Fruit fly (Drosophila melanogaster) whole organism, larva: ENCODE measurements around the gene CG8159.

Experiments used
- noc ChIP-seq: fragments of 200-800 bp; sonication (Bioruptor generic); optimal IDR thresholded peaks from 3 replicates; lab custom pipeline; 2019; ENCODE audit warnings: missing biosample characterization, mild to moderate bottlenecking, missing genetic modification characterization, moderate library complexity

Gene CG8159

DNA sequence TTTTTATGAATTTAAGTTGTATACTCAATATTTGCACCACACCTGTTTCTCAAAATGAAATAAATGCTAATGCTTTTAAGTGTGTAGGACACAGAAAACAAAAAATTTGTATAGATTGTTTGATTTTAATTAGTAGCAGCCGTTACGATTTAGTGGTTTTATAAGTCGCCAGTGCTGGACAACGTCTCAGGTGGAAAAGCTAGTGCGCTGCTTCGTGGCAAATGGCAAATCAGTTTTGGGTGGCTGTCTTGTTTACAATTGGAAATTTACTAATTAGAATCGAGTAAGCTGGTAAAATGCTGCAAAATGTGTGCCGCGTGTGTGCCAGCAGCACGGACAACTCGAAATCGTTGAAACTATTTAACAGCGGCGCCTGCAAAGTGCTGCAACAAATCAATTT, at the start of gene CG8159:
Gene CG8159, plus strand, starts transcription at position 223 of the 400 bp plus-strand sequence.
- TF ChIP-seq noc (tag; lab: Kevin White, UChicago) = no peak

DNA sequence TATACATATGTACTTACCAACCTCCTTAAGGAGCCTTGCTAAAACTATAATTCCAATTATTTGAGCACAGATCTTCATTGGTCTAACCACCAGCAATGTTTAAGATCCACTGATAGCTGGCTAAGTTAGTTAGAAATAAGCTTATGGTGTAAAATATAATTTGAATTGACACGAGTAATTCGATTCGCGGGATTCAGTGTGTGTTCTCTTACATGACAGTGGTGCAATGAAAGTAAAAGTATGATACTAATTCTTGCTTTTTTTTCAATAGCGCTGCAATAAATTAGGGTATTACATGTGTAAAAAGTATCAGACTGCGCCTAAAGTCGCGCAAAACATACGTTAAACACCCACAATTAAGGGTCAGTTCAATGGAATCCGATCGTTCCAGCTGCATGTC, 46.7 kb upstream of the CG8159 start, which contains the start of gene CG33325:
Gene CG33325, minus strand, starts transcription at position 101 of the 400 bp plus-strand sequence.
- TF ChIP-seq noc (tag; lab: Kevin White, UChicago) = no peak

DNA sequence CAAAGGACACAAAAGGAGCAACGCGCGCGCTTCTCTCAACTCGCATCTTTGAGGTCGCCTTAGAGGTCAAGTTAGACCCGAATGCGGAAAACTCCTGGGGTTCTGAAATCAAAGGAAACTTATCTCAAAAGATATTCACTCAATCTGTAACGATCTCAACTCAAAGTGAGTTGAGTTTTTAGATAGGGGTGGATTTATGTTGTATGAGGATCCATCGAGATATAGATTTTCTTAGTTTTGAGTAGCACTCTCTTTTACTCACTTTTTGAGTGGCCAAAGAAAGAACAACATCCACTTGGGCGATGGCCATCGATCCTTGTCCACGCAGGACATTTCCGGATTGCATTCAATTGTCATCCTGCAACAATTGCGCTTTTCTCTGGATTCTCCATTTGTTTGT, 46.0 kb upstream of the CG8159 start:
- TF ChIP-seq noc (tag; lab: Kevin White, UChicago) = no peak

DNA sequence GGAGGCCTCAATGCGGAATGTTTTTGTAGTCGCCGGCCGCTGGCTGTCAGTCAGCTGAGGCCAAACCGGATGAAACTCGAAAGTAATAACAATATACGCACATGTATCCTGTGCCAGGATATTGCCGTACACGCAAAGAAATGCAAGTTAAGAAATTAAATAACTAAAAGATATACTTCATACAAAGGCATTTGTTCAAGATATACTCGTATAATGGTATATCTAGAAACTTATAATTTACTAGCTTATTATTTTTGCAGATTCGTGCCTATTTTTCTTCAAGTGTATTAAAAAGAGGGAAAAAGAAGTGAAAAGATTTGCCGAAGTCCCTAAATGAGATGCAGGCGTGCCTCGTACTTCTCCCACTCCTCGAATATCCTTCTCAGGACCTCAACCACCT, 43.4 kb upstream of the CG8159 start:
- no peak for TF ChIP-seq noc (tag; lab: Kevin White, UChicago)

DNA sequence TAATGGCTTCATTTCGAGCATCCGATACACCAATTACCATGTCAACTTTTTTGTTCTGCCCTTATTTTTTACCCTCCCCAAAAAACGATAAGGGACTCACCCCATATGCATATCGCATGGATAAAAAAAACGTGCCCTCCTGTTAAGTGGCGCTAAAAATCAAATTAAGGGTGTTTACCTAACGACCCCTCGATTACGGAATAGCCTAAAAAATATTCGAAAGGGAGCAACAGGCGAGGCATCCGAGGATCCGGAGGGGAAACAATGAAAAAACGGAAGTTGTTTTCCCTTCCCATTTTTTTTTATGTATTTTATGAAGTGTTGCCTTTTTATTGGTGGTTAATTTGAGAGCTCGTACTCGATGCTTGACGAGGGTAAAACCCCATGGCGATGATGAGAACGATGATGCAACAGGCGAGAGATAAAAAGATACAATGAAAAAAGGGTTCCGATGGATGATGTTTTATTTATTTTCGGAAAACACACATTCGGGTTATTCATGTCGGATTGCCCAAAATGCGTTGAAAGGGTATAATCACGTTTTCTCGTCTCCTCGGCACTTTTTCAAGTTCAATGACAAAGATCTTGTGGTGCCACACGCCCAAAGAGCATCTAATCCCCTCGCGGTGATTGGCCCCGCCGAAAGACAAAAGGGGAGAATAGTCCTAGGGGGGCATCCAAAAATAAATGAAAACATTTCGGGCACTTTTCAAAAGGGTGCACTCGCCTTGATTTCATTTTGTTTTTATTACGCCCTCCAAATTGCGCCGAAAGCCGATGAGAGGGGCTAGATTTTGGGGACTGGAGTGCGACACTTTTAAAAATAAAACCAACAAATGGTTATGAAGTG, 42.1 kb upstream of the CG8159 start, which contains the start of gene CG44227:
Gene CG44227, minus strand, starts transcription at position 849 of the 850 bp plus-strand sequence.
- TF ChIP-seq noc (tag; lab: Kevin White, UChicago) = no peak

DNA sequence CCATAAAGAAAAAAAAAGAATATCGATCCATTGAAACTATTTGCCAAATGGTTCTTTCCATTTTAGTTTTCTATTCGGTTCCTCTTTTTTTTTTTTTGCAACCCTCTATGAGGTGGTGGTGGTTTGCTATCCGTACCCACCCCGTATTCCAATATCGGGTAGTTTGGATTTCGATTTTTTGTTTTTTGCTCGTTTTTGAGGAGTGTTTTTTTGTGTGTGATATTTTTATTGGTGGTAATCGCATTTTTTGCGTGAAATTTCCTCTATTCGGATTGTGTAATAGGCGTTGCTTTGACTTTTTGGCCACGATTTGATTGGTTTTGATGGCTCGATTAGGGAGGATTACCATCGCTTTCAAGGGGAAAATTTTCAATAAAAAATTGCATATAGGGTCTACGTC, 40.2 kb upstream of the CG8159 start:
- no peak for TF ChIP-seq noc (tag; lab: Kevin White, UChicago)

DNA sequence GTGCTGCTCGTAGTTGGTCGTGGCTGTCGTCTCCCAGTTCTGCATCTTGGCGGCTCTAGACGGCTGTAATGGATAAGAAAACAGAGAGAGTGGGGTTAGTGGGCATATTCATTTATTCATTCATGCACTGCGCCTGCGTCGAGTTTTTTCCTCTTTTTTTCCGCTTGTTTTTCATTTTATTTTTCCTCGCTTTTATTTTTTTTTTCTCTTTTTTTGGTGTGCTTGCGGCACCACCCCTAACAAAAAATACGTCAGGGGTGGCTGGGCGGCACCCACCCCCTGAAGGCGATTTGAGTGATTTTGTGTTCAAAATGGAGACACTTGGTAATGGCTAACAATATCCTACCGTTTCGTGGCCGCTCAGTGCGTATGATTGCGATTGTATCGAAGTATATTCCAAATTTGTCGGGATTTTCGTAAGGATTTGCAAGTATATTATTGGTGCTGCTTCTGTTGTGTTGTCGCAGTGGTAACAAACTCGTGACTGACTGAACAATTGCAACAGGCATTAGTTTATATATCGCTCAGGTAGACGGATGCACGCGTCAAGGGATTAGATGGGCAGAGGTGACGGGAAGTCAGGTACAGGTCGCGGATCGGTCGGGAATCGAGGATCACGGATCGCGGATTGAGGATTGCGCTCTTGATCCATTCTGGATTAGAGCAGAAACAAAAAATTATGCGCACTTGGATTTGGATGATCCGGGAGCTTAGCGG, 32.4 kb upstream of the CG8159 start:
- no peak for TF ChIP-seq noc (tag; lab: Kevin White, UChicago)

DNA sequence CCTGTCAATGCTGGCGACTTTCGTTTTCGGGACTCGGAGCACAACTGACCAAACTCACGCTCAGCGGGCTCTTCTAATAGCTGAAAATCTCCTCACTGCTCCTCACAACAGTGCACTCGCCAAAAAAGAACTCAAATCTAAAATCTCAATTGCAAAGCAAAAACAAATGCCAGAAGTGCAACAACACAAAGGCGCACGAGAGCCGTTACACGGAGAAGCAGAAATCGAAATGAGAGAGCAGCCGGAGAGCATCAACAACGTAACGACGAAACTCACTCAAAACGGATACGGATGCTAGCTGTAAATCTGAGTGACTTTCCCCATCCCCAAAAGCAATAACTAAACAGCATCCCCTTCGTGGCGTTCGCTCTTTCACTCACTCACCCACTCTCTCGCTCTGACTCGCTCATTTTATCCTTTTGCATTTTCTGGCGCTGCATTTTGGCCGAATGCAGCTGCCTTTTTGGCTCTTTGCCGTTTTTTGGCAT, 28.8 kb upstream of the CG8159 start, which contains the start of gene hb:
Gene hb, minus strand, starts transcription at position 51 of the 488 bp plus-strand sequence.
- no peak for TF ChIP-seq noc (tag; lab: Kevin White, UChicago)

DNA sequence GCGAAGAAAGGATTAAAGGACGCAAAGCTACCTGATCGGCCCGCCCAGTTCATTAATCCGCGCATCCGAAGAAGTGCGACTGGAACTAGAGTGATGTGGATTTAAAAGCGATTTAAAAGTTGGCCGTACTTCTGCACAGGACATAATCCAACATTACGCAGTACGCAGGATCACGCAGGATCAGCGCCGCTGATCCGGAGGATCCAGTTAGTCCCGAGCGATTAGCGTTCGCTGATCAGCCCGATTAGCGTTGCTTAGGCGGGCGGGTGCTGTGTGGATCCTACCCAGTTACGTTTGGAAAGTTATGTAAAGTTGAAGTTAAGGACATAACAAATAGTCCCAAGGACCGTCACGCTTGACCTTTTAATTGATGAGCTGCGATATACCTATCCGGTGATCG, 27.4 kb upstream of the CG8159 start:
- TF ChIP-seq noc (tag; lab: Kevin White, UChicago) = no peak

DNA sequence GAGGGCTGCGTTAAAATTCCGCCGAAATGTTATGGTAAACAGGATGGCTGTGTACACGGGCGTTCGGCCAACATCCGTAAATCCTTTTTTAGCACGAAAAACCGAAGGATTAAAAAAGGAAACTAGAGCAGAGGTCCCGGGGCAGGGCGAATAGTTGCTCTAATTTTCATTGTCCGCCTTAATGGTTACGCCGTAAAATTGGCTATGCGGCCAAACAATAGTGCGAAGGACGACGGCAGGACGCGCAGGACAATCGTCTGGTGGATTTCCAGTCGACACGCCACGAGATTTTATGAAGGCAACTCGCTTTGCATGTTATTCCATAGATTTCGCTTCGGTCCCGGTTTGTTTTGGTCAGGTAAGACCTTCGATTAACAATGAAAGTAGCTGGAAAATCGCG, 26.0 kb upstream of the CG8159 start:
- no peak for TF ChIP-seq noc (tag; lab: Kevin White, UChicago)

DNA sequence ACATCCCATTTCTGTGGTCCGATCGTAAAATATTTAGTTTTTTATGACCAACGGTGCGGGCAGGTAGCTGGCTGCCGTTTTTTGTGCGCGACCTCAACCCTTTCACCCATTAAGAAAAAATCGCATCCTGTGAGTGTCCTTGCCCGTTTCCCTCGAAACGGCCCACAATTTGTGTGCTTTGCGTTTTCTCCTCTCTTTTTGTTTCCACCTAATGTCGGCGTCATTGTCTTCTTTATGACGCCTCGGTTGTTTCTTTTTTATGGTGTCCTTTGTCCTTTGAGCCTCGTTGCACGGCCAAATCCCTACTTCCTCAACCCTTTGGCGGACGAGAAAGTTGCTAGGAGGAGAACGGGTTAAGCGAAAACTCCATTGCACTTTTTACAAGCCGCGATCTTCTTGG, 25.5 kb upstream of the CG8159 start:
- no peak for TF ChIP-seq noc (tag; lab: Kevin White, UChicago)

DNA sequence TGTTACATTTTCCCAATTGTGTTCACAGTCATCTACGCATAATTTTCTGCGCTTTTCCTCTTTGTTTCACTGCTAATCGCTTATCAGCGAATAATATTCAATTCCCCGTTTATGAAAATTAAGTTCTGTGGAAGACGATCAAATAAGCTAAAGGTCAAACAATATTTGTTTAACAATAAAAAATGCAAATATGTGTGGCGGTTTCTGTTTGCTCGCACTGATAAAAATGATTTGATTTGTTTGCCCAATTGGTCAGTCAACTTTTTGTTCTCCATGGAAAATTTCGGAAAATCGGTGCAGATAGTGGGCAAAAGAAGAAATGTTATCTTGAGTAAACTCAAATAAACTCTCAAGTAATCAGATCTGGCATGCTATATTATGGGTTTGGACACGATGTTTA, 22.0 kb upstream of the CG8159 start:
- TF ChIP-seq noc (tag; lab: Kevin White, UChicago) = no peak

DNA sequence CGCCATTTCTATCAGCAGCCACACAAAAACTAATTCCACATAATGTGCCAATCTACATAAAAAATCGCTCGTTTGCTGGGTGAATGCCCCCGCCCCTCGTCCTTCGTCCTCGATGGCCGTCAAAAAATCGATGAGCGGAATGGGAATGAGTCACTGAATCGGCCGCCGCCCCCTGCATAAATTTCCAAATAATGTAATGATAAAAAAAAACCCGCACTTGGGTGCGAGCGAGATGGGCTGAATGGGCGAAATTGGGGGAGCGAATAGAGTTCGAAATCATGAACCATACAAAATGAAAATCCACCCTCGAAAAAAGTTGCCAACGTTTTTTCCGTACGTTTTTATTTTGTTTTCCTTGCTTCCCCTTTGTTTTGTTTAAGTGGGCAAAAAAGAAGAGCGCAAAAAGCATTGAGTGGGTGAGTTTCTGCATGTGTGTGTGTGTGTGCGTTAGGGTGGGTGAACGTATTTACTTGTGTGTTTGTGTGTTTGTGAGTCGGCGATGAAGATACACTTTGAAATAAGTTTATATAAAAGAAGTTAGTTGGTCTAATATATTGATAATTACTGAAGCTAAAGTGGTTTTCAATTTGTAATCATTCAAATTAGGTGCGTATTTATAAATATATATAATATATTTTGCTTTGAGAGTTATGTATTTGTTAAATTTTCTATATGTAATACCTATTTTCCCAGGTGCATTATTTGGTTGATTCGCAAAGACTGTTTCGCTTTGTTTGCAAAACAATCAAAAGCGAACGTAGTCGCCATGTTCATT, 21.1 kb upstream of the CG8159 start:
- no peak for TF ChIP-seq noc (tag; lab: Kevin White, UChicago)

DNA sequence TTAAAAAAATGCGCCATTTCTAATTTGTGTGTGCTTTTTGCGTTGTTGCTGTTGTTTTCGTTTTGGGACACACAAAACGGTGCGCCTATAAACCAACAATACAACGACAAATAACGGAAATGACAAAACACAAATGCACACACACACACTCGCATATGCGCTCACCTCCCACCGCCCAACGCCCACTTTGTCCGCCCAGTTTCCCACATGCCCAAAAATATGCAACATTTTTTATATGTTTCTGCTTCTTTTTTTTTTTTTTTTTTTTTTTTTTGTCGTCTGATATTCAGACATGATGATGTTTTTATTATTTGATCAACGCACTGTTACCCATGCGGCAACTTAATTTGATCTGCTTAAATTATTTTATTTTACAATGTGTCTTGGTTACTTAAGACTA, 19.5 kb upstream of the CG8159 start:
- no peak for TF ChIP-seq noc (tag; lab: Kevin White, UChicago)

DNA sequence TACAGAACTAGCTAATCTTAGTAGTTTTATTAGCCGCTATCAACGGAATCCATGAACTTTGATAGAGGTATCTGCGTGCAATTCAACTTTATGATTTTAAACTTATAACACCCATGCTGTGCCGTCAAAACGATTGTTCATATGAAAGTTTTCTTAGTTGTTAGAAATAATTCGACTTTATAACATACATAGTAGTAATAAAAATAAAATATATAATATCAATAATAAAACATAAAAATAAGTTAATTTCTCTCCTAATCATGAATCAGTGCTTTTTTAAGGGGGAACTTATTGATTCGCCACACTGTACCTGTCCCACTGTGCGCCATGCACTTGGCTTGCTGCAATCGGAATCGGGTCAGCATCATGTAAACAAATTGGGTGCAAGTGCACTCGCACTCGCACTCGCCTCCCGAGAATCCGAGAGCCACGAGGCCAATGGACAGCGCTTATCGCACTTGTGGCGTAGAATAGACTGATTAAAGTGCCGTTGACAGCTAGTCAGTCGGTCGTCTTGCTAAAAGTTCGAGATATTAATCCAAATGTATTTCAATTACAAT, 14.7 kb upstream of the CG8159 start:
- TF ChIP-seq noc (tag; lab: Kevin White, UChicago) = peak; percentile 15
